Fruit fly (Drosophila melanogaster): ENCODE data around the gene Rchy1.

dm6 chr2L:6411953-6412352 is 53.5 kb downstream of the Rchy1 start, which contains the start of gene CG13982:
- TF ChIP-seq pad (GFP tag; optimal IDR thresholded peaks at IDR 0.05): peak; percentile 93
- no peak for TF ChIP-seq tj (GFP tag; optimal IDR thresholded peaks at IDR 0.05)
- no peak for TF ChIP-seq kay (GFP tag; ENCODE audit: borderline replicate concordance)
- no peak for TF ChIP-seq CG7045 (GFP tag; optimal IDR thresholded peaks at IDR 0.05)
- no peak for TF ChIP-seq CG5204 (GFP tag; optimal IDR thresholded peaks at IDR 0.05)
- TF ChIP-seq CG11617 (GFP tag; optimal IDR thresholded peaks at IDR 0.05): no peak
- TF ChIP-seq CG33017 (tag; optimal IDR thresholded peaks at IDR 0.05): no peak
